Fruit fly (Drosophila melanogaster): ENCODE results near the gene CG6933.

CG6933 gene

dm6 chr3L:20220918-20221317, 698 bp upstream of the CG6933 start:
- TF ChIP-seq CG17801 (GFP tag; optimal IDR thresholded peaks at IDR 0.05; ENCODE audit: partially characterized antibody) = no peak

dm6 chr3L:20212022-20212421, 8.2 kb downstream of the CG6933 start, which contains the start of gene CG7017:
TSS of gene CG7017 (minus strand) at chr3L:20212122.
- no peak for TF ChIP-seq CG17801 (GFP tag; optimal IDR thresholded peaks at IDR 0.05; ENCODE audit: partially characterized antibody)

dm6 chr3L:20209896-20210295, 10.3 kb downstream of the CG6933 start:
- TF ChIP-seq CG17801 (GFP tag; optimal IDR thresholded peaks at IDR 0.05; ENCODE audit: partially characterized antibody) = no peak

dm6 chr3L:20209092-20209491, 11.1 kb downstream of the CG6933 start:
- TF ChIP-seq CG17801 (GFP tag; optimal IDR thresholded peaks at IDR 0.05; ENCODE audit: partially characterized antibody) = no peak

DNA sequence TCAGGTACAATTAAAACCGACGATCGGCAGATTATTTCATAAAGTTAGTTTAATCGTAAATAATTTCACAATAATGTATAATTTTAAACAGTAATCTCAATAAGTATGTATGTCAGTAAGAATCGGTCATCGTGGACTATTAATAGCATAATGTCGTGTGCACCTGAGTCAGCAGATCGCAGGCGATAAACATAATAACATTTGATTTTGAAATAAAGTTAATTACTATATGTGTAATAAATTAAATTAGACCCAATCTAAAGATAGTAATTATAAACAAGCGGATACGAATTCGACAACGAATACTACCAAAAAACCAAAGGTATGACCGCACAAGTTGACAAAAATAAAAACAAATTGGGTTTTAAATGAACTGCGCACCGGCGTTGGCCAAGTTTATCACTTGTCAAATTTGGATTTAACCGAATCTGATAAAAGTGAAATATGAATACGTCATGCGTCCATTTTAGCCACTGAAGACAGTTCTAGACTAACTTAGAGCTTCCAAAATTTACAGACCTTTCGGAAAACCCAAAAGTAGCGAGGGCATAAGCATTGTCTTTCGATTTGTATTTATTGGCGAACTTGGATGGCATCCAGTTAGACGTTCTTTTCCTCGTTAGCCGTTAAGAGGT, 13.2 kb downstream of the CG6933 start, which contains the start of gene CG6996:
Gene CG6996, plus strand, starts transcription at position 585 of the 635 bp plus-strand sequence.
- no peak for TF ChIP-seq CG17801 (GFP tag; optimal IDR thresholded peaks at IDR 0.05; ENCODE audit: partially characterized antibody)

dm6 chr3L:20205946-20206345, 14.3 kb downstream of the CG6933 start, which contains the start of gene CG7290:
TSS of gene CG7290 (minus strand) at chr3L:20206046.
- TF ChIP-seq CG17801 (GFP tag; optimal IDR thresholded peaks at IDR 0.05; ENCODE audit: partially characterized antibody) = no peak

dm6 chr3L:20203587-20203986, 16.6 kb downstream of the CG6933 start, which contains the start of gene CG7298:
TSS of gene CG7298 (minus strand) at chr3L:20203687.
- TF ChIP-seq CG17801 (GFP tag; optimal IDR thresholded peaks at IDR 0.05; ENCODE audit: partially characterized antibody) = no peak

DNA sequence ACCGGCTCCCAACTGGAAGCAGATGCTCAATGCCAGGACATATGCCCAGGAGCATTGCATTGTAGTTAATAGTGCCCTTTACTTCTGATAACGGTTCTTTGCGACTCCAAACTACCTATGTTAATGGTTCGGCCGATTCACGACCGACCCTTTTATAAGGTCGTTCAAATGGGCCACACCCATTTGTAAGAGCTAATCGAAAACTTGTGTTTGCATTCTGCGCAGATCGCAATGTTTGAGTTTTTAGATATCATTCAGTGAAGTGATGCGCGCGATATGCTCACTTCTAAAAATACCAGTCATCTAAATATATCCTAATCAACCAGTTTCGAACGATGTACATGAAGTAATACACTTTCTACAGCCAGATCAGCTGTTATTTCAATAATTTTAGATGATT, 18.7 kb downstream of the CG6933 start, which contains the start of gene obst-F:
Gene obst-F, minus strand, starts transcription at position 101 of the 400 bp plus-strand sequence.
- TF ChIP-seq CG17801 (GFP tag; optimal IDR thresholded peaks at IDR 0.05; ENCODE audit: partially characterized antibody) = no peak

DNA sequence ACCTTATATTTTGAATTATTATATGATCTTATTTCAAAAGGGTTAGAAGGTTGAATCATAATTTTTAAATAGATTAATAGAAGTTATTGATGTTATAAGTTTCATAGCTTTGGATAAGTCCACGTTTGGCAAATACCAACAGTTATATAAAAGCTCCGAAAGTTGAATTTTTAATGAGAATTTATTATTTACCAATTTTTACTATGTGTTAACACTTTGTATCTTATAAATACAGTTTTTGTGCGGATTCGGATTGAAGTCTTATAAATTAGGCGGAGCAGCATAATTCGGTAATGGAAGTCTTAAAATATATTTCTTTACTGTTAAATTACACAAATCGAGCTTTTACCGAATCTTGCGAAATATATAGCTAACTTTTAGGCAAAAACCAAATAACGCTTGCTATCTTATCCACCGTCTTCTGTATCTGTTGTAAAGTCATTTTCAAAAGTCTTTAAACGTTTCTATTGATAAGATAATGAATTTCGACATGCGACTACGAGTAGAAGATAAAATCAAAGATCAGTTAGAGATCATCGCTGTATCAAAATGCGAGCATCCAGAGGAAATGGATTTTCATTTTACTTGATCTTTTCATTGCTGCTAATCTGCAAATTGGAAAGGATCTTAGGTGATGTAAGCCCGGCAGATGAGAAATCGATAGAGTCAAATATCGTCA, 20.5 kb downstream of the CG6933 start, which contains the start of gene CG42833:
Gene CG42833, plus strand, starts transcription at position 525 of the 679 bp plus-strand sequence.
- TF ChIP-seq CG17801 (GFP tag; optimal IDR thresholded peaks at IDR 0.05; ENCODE audit: partially characterized antibody) = no peak

DNA sequence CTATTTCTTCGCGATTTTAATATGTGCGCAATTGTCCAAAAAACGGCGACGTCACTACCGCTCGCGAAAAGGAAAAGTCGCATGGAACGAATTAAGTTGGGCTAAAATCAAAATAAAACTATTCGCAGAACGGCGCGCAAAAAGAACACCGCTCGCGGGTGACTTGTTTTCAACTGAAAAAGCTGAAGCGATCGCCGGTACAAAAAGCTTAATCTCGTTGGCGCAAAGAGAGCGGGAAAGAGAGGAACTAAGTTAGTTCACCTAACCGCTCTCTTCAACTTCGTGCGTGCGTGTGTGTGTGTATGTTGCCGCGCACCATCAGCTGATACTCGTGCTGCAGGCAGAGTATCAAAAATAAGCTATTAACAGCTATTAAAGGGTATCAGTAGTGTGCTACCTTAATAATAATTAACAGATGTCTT, 22.1 kb downstream of the CG6933 start, which contains the start of gene CG42674:
Gene CG42674, minus strand, starts transcription at position 180 of the 422 bp plus-strand sequence.
- peak; percentile 69 for TF ChIP-seq CG17801 (GFP tag; optimal IDR thresholded peaks at IDR 0.05; ENCODE audit: partially characterized antibody)

DNA sequence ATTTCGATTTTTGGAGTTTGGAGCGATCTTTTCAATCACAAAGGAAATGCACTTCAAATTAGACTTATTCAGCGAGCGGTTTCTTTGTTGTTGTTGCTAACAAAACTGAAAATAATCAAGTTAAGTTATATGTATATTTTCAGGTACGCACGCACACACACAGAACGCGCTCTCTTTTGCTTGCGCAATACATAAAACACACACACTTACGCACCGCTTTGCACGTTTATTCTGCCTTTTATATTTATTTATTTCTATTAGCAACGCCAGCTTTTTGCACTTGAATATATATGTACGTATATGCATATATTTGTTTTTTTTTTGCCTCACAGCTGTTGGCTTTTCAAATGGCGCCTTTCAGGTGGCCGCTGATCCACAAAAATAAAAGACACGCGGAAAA, 22.5 kb downstream of the CG6933 start:
- no peak for TF ChIP-seq CG17801 (GFP tag; optimal IDR thresholded peaks at IDR 0.05; ENCODE audit: partially characterized antibody)

DNA sequence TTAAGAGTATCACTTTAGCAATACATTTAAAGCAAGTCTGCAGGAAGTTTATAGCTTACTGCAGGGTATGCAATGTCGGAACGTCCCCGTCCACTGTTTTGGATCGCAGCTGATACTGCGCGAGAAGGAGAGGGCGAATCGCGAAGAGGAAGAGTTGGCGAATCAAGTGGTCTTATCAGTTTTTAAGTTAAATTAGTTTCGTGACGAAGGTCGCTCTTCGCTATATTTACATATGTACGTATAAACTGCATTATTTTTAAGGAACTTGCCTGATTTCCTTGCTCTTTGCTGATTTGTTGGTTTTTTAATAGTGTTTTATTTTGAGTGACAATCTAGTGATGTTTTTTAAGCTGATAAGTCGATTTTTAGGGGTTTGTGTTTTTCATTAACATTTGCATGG, 23.0 kb downstream of the CG6933 start:
- no peak for TF ChIP-seq CG17801 (GFP tag; optimal IDR thresholded peaks at IDR 0.05; ENCODE audit: partially characterized antibody)

DNA sequence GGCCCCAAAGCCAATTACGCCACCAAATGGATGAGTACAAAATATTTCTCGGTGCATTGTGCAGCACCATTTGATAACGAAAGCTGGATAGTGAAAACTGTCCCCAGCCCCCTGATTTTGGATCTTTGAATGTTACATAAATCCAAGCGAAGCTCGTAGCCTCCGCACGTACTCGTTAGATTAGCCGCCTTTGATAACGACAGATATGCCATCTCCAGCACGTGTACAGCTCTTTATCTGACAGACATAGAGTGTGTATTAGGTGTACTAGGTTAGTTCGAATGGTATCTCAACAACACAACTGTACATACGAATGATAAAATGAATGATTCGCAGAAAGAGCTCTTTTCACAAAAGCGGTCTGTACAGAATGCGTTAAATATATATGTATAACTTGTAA, 23.9 kb downstream of the CG6933 start:
- TF ChIP-seq CG17801 (GFP tag; optimal IDR thresholded peaks at IDR 0.05; ENCODE audit: partially characterized antibody) = no peak

dm6 chr3L:20195875-20196274, 24.3 kb downstream of the CG6933 start:
- TF ChIP-seq CG17801 (GFP tag; optimal IDR thresholded peaks at IDR 0.05; ENCODE audit: partially characterized antibody) = no peak

DNA sequence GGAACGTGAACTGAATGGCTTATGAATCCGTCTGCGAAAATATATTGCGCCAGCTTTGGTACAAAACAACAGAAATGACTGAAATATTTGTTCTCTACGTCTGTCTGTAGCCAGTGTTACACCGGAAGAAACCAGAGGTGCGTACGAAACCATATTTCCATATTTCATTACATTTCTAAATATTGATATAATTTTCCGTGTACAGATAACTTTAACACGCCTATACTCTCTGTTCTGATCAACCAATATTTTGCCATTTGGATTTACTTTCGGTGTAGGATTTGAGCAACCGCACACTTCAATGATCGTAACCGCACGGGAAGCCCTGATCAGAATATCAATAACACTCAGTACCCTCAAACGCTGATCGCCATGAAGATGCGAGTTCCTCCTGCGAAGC, 25.5 kb downstream of the CG6933 start:
- TF ChIP-seq CG17801 (GFP tag; optimal IDR thresholded peaks at IDR 0.05; ENCODE audit: partially characterized antibody) = no peak

- TF ChIP-seq CG17801 (GFP tag; optimal IDR thresholded peaks at IDR 0.05; ENCODE audit: partially characterized antibody) = no peak
Observed at dm6 chr3L:20193748-20194058, 26.5 kb downstream of the CG6933 start.
